Worm (Caenorhabditis elegans) whole organism, L2 larva: ENCODE data around the gene T04B2.8.

Source experiments
- sma-9 ChIP-seq, 2 experiments: fragments of 150-350 bp in 1 of 2; sonication (generic microtip) in 1 of 2; optimal IDR thresholded peaks; 2 replicates each; lab custom pipeline; 2014 to 2016; ENCODE audit warnings: missing genetic modification characterization in 2 of 2, mild to moderate bottlenecking in 1 of 2, missing biosample characterization in 1 of 2, missing compliant biosample characterization in 1 of 2, missing genetic modification reagents in 1 of 2, moderate library complexity in 1 of 2
- unc-39 ChIP-seq: fragments of 150-350 bp; optimal IDR thresholded peaks from 2 replicates; lab custom pipeline; 2014; ENCODE audit warnings: missing biosample characterization, missing genetic modification characterization
- unc-55 ChIP-seq: fragments of 150-350 bp; sonication (generic microtip); optimal IDR thresholded peaks from 3 replicates; lab custom pipeline; 2014; ENCODE audit warnings: missing biosample characterization, missing genetic modification reagents, missing genetic modification characterization

- TF ChIP-seq unc-39 (no peak), unc-55 (no peak), sma-9 (GFP tag; optimal IDR thresholded peaks at IDR 0.05; lab: Kevin White, UChicago) (no peak), sma-9 (tag; optimal IDR thresholded peaks at IDR 0.05; lab: Kevin White, UChicago) (no peak)
Measured at ce11 chrIV:10016977-10017376, 34.0 kb downstream of the T04B2.8 start, which contains the start of gene ent-7.
